Fruit fly (Drosophila melanogaster): ENCODE results near the gene SoxN.

- TF ChIP-seq usp (GFP tag; optimal IDR thresholded peaks at IDR 0.05) (no peak), CG8478 (optimal IDR thresholded peaks at IDR 0.05) (no peak), pan (optimal IDR thresholded peaks at IDR 0.05) (no peak)
These were observed 7.2 kb downstream of the SoxN start for dm6 chr2L:8832386-8833210.

All from whole organism.